Fruit fly (Drosophila melanogaster) whole organism: ENCODE results near the gene CG9222.

ENCODE experiments used
- CG8478 ChIP-seq: fragments of >200 bp; optimal IDR thresholded peaks from 2 replicates; lab custom pipeline; 2018; ENCODE audit warnings: inconsistent platforms
- Dll ChIP-seq: fragments of >200 bp; optimal IDR thresholded peaks from 2 replicates; lab custom pipeline; 2017
- EcR ChIP-seq, 2 experiments: fragments of >200 bp; optimal IDR thresholded peaks; 2 replicates each; lab custom pipeline; 2017; ENCODE audit warnings: missing biosample characterization in 2 of 2, missing genetic modification characterization in 2 of 2, missing genetic modification reagents in 2 of 2
- pan ChIP-seq: fragments of >200 bp; optimal IDR thresholded peaks from 2 replicates; lab custom pipeline; 2017
- psq ChIP-seq: fragments of >200 bp; optimal IDR thresholded peaks from 2 replicates; lab custom pipeline; 2017
- usp ChIP-seq: fragments of >200 bp; optimal IDR thresholded peaks from 2 replicates; lab custom pipeline; 2017; ENCODE audit warnings: missing biosample characterization, missing genetic modification characterization, mixed read lengths

DNA sequence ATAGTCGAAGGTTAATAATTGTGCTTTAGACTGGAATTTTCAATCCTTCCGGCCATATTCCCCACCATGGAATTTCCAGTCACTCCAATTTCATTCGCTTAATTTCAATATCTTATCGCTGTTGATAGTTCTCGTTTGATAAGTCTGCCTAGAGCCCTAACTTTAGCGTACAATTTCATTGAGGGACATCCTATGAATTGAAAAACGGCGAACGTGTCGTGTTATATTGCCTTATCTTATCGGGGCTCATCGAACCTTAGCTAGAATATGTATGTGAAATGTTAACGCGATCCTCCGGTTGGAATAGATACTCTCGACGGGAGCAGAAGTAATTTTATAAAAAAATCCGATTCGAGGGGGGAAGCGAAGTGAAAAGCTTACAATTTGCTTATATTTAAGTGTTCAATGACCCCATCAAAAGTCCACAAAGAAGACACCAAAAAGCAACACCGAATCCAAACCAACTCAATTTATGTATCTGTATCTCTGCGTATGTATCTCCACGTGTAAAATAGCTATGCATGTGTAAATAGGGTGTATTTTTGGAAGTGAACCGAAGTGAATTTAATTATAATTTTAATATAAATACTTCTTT lies 41.1 kb upstream of the CG9222 start:
- TF ChIP-seq EcR (GFP tag; optimal IDR thresholded peaks at IDR 0.05; lab: Kevin White, UChicago) (no peak), usp (no peak), psq (lab: Kevin White, UChicago) (no peak), Dll (no peak), pan (no peak), CG8478 (lab: Kevin White, UChicago) (no peak)
